Fruit fly (Drosophila melanogaster) whole organism, embryonic: ENCODE data around the gene CG8675.

ENCODE experiments used
- Ada2b ChIP-seq: fragments of 200-800 bp; sonication (Bioruptor generic); IDR thresholded peaks from 2 replicates; pipeline ENCODE4 v1.3.6; 2022; ENCODE audit warnings: missing biosample characterization, missing genetic modification characterization
- Awh ChIP-seq: fragments of 200-800 bp; sonication (Bioruptor generic); IDR thresholded peaks from 2 replicates; pipeline ENCODE4, ENCODE4 v1.3.6; 2022; ENCODE audit warnings: missing biosample characterization, missing genetic modification characterization
- CG10366 ChIP-seq: fragments of 200-800 bp; sonication (Bioruptor generic); IDR thresholded peaks from 2 replicates; pipeline ENCODE4 v1.3.6; 2022; ENCODE audit warnings: missing biosample characterization, missing genetic modification characterization
- CG11695 ChIP-seq: fragments of 200-800 bp; sonication (Bioruptor generic); IDR thresholded peaks from 3 replicates; pipeline ENCODE4 v1.3.6; 2022; ENCODE audit warnings: missing biosample characterization, missing genetic modification characterization
- CG12219 ChIP-seq: fragments of 200-800 bp; sonication (Bioruptor generic); optimal IDR thresholded peaks from 3 replicates; lab custom pipeline; 2018; ENCODE audit warnings: missing biosample characterization, mild to moderate bottlenecking, missing genetic modification characterization
- CG14441 ChIP-seq: fragments of 200-800 bp; sonication (Bioruptor generic); IDR thresholded peaks from 2 replicates; pipeline ENCODE4 v1.3.6; 2022; ENCODE audit warnings: missing biosample characterization, missing genetic modification characterization
- CG15514 ChIP-seq: fragments of 200-800 bp; sonication (Bioruptor generic); optimal IDR thresholded peaks from 3 replicates; lab custom pipeline; 2017; ENCODE audit warnings: missing biosample characterization, missing genetic modification characterization, mild to moderate bottlenecking, moderate library complexity, missing genetic modification reagents
- CG1602 ChIP-seq: fragments of 200-800 bp; sonication (Bioruptor generic); optimal IDR thresholded peaks from 3 replicates; lab custom pipeline; 2016; ENCODE audit warnings: missing biosample characterization, missing genetic modification characterization
- CG16863 ChIP-seq: fragments of 200-800 bp; sonication (Bioruptor generic); optimal IDR thresholded peaks from 3 replicates; lab custom pipeline; 2016; ENCODE audit warnings: missing biosample characterization, missing genetic modification characterization
- CG18011 ChIP-seq: fragments of 200-800 bp; sonication (Bioruptor generic); optimal IDR thresholded peaks from 2 replicates; lab custom pipeline; 2017; ENCODE audit warnings: missing biosample characterization, missing genetic modification characterization, mild to moderate bottlenecking, moderate library complexity, missing genotype
- CG2116 ChIP-seq: fragments of 200-800 bp; sonication (Bioruptor generic); optimal IDR thresholded peaks from 3 replicates; lab custom pipeline; 2018; ENCODE audit warnings: missing biosample characterization, mild to moderate bottlenecking, missing genetic modification characterization
- CG2678 ChIP-seq: fragments of 200-800 bp; sonication (Bioruptor generic); optimal IDR thresholded peaks from 3 replicates; lab custom pipeline; 2019; ENCODE audit warnings: missing biosample characterization, mild to moderate bottlenecking, missing genetic modification characterization, moderate library complexity
- CG32532 ChIP-seq: fragments of 200-800 bp; sonication (Bioruptor generic); IDR thresholded peaks from 2 replicates; pipeline ENCODE4 v1.3.6; 2022; ENCODE audit warnings: missing biosample characterization, missing genetic modification characterization
- CG43689 ChIP-seq: fragments of 200-800 bp; sonication (Bioruptor generic); IDR thresholded peaks from 2 replicates; pipeline ENCODE4 v1.3.6; 2022; ENCODE audit warnings: missing biosample characterization, missing genetic modification characterization
- CG6689 ChIP-seq: fragments of 200-800 bp; sonication (Bioruptor generic); IDR thresholded peaks from 2 replicates; pipeline ENCODE4 v1.3.6; 2022; ENCODE audit warnings: missing biosample characterization, missing genetic modification characterization
- CG6765 ChIP-seq: fragments of 200-800 bp; sonication (Bioruptor generic); optimal IDR thresholded peaks from 3 replicates; lab custom pipeline; 2017; ENCODE audit warnings: missing biosample characterization, mild to moderate bottlenecking, missing genetic modification characterization
- CG7357 ChIP-seq: fragments of 200-800 bp; sonication (Bioruptor generic); IDR thresholded peaks from 3 replicates; pipeline ENCODE4 v1.3.6; 2022; ENCODE audit warnings: missing biosample characterization, missing genetic modification characterization
- CG7556 ChIP-seq: fragments of 200-800 bp; sonication (Bioruptor generic); optimal IDR thresholded peaks from 2 replicates; lab custom pipeline; 2017; ENCODE audit warnings: missing biosample characterization, mild to moderate bottlenecking, missing genetic modification characterization
- CG7745 ChIP-seq: fragments of 200-800 bp; sonication (Bioruptor generic); optimal IDR thresholded peaks from 2 replicates; lab custom pipeline; 2018; ENCODE audit warnings: missing biosample characterization, mild to moderate bottlenecking, missing genetic modification characterization, moderate library complexity
- CG7987 ChIP-seq: fragments of 200-800 bp; sonication (Bioruptor generic); optimal IDR thresholded peaks from 2 replicates; lab custom pipeline; 2018; ENCODE audit warnings: missing biosample characterization, mild to moderate bottlenecking, missing genetic modification characterization, moderate library complexity
- CG8388 ChIP-seq: fragments of 200-800 bp; sonication (Bioruptor generic); optimal IDR thresholded peaks from 2 replicates; lab custom pipeline; 2019; ENCODE audit warnings: missing biosample characterization, mild to moderate bottlenecking, missing genetic modification characterization, moderate library complexity
- CG9727 ChIP-seq: fragments of 200-800 bp; sonication (Bioruptor generic); optimal IDR thresholded peaks from 3 replicates; lab custom pipeline; 2017; ENCODE audit warnings: missing biosample characterization, mild to moderate bottlenecking, missing genetic modification characterization
- CTCF ChIP-seq: fragments of 200-800 bp; sonication (Bioruptor generic); optimal IDR thresholded peaks from 2 replicates; lab custom pipeline; 2017; ENCODE audit warnings: missing biosample characterization, mild to moderate bottlenecking, missing genetic modification characterization, moderate library complexity
- D19A ChIP-seq: fragments of 200-800 bp; optimal IDR thresholded peaks from 3 replicates; lab custom pipeline; 2019; ENCODE audit warnings: missing biosample characterization, mild to moderate bottlenecking, missing genetic modification characterization, moderate library complexity
- Dbx ChIP-seq: fragments of 200-800 bp; sonication (Bioruptor generic); IDR thresholded peaks from 3 replicates; pipeline ENCODE4 v1.3.6; 2022; ENCODE audit warnings: missing biosample characterization, missing genetic modification characterization
- Eip74EF ChIP-seq, 2 experiments: fragments of 200-800 bp in 1 of 2; fragments of >200 bp in 1 of 2; sonication (Bioruptor generic) in 1 of 2; optimal IDR thresholded peaks; 2 replicates each; lab custom pipeline; 2017 to 2019; ENCODE audit warnings: missing biosample characterization in 2 of 2, missing genetic modification characterization in 2 of 2, mild to moderate bottlenecking in 1 of 2, moderate library complexity in 1 of 2
- Ets65A ChIP-seq: fragments of 200-800 bp; sonication (Bioruptor generic); peaks from one replicate; lab custom pipeline; 2016; ENCODE audit warnings: missing biosample characterization, missing genetic modification characterization
- Fer2 ChIP-seq: fragments of 200-800 bp; sonication (Bioruptor generic); optimal IDR thresholded peaks from 2 replicates; lab custom pipeline; 2018; ENCODE audit warnings: missing biosample characterization, mild to moderate bottlenecking, missing genetic modification characterization, moderate library complexity
- HLH4C ChIP-seq: fragments of 200-800 bp; sonication (Bioruptor generic); IDR thresholded peaks from 3 replicates; pipeline ENCODE4 v1.3.6; 2022; ENCODE audit warnings: missing biosample characterization, missing genetic modification characterization; ENCODE audit not compliant: partially characterized antibody
- HmgZ ChIP-seq: fragments of 200-800 bp; sonication (Bioruptor generic); optimal IDR thresholded peaks from 2 replicates; lab custom pipeline; 2018; ENCODE audit warnings: missing biosample characterization, mild to moderate bottlenecking, missing genetic modification characterization
- Kr ChIP-seq: fragments of 200-800 bp; sonication (Bioruptor generic); optimal IDR thresholded peaks from 2 replicates; lab custom pipeline; 2017; ENCODE audit warnings: missing biosample characterization, mild to moderate bottlenecking, missing genetic modification characterization
- Pdp1 ChIP-seq, 2 experiments: fragments of 200-800 bp; sonication (Bioruptor generic); optimal IDR thresholded peaks; 3 replicates each; lab custom pipeline; 2016; ENCODE audit warnings: missing biosample characterization in 2 of 2, missing genetic modification characterization in 2 of 2, mild to moderate bottlenecking in 1 of 2, moderate library complexity in 1 of 2
- Usf ChIP-seq: fragments of 200-800 bp; sonication (Bioruptor generic); optimal IDR thresholded peaks from 2 replicates; lab custom pipeline; 2017; ENCODE audit warnings: missing genotype, missing biosample characterization, missing genetic modification characterization
- ash1 ChIP-seq: fragments of 200-800 bp; sonication (Bioruptor generic); optimal IDR thresholded peaks from 2 replicates; lab custom pipeline; 2018; ENCODE audit warnings: missing biosample characterization, mild to moderate bottlenecking, missing genetic modification characterization
- ato ChIP-seq: fragments of 200-800 bp; sonication (Bioruptor generic); IDR thresholded peaks from 2 replicates; pipeline ENCODE4 v1.3.6; 2022; ENCODE audit warnings: missing biosample characterization, missing genetic modification characterization; ENCODE audit not compliant: partially characterized antibody
- az2 ChIP-seq: fragments of 200-800 bp; sonication (Bioruptor generic); optimal IDR thresholded peaks from 3 replicates; lab custom pipeline; 2016; ENCODE audit warnings: missing biosample characterization, missing genetic modification characterization
- bigmax ChIP-seq: fragments of 200-800 bp; sonication (Bioruptor generic); optimal IDR thresholded peaks from 2 replicates; lab custom pipeline; 2018; ENCODE audit warnings: missing biosample characterization, mild to moderate bottlenecking, missing genetic modification characterization
- btn ChIP-seq: fragments of 200-800 bp; sonication (Bioruptor generic); optimal IDR thresholded peaks from 2 replicates; lab custom pipeline; 2016; ENCODE audit warnings: missing biosample characterization, missing genetic modification characterization
- chm ChIP-seq: fragments of 200-800 bp; sonication (Bioruptor generic); IDR thresholded peaks from 2 replicates; pipeline ENCODE4 v1.3.6; 2022; ENCODE audit warnings: missing biosample characterization, missing genetic modification characterization
- ci ChIP-seq: fragments of 200-800 bp; sonication (Bioruptor generic); IDR thresholded peaks from 3 replicates; pipeline ENCODE4 v1.3.6; 2022; ENCODE audit warnings: missing biosample characterization, missing genetic modification characterization
- esg ChIP-seq: fragments of 200-800 bp; sonication (Bioruptor generic); conservative IDR thresholded peaks from 2 replicates; pipeline ENCODE4 v1.3.6; 2022; ENCODE audit warnings: missing biosample characterization, missing genetic modification characterization
- grau ChIP-seq: fragments of 200-800 bp; optimal IDR thresholded peaks from 3 replicates; lab custom pipeline; 2019; ENCODE audit warnings: missing biosample characterization, mild to moderate bottlenecking, missing genetic modification characterization, moderate library complexity
- hth ChIP-seq: fragments of >200 bp; optimal IDR thresholded peaks from 2 replicates; lab custom pipeline; 2017; ENCODE audit warnings: inconsistent platforms
- maf-S ChIP-seq: fragments of 200-800 bp; sonication (Bioruptor generic); optimal IDR thresholded peaks from 2 replicates; lab custom pipeline; 2016; ENCODE audit warnings: missing biosample characterization, missing genetic modification characterization
- org-1 ChIP-seq: fragments of 200-800 bp; sonication (Bioruptor generic); optimal IDR thresholded peaks from 2 replicates; lab custom pipeline; 2017; ENCODE audit warnings: missing biosample characterization, missing genetic modification characterization
- psq ChIP-seq: fragments of 200-800 bp; sonication (Bioruptor generic); optimal IDR thresholded peaks from 2 replicates; lab custom pipeline; 2017; ENCODE audit warnings: missing biosample characterization, missing genetic modification characterization
- scrt ChIP-seq: fragments of 200-800 bp; sonication (Bioruptor generic); optimal IDR thresholded peaks from 2 replicates; lab custom pipeline; 2018; ENCODE audit warnings: missing biosample characterization, mild to moderate bottlenecking, missing genetic modification characterization, moderate library complexity
- shn ChIP-seq: fragments of 200-800 bp; sonication (Bioruptor generic); optimal IDR thresholded peaks from 3 replicates; lab custom pipeline; 2016; ENCODE audit warnings: missing biosample characterization, missing genetic modification characterization
- so ChIP-seq: fragments of 200-800 bp; sonication (Bioruptor generic); IDR thresholded peaks from 3 replicates; pipeline ENCODE4 v1.3.6; 2022; ENCODE audit warnings: missing biosample characterization, missing genetic modification characterization
- sr ChIP-seq: fragments of 200-800 bp; sonication (Bioruptor generic); IDR thresholded peaks from 3 replicates; pipeline ENCODE4 v1.3.6; 2022; ENCODE audit warnings: missing biosample characterization, missing genetic modification characterization
- trh ChIP-seq: fragments of 200-800 bp; sonication (Bioruptor generic); optimal IDR thresholded peaks from 2 replicates; lab custom pipeline; 2016; ENCODE audit warnings: missing biosample characterization, missing genetic modification characterization

Gene CG8675

DNA sequence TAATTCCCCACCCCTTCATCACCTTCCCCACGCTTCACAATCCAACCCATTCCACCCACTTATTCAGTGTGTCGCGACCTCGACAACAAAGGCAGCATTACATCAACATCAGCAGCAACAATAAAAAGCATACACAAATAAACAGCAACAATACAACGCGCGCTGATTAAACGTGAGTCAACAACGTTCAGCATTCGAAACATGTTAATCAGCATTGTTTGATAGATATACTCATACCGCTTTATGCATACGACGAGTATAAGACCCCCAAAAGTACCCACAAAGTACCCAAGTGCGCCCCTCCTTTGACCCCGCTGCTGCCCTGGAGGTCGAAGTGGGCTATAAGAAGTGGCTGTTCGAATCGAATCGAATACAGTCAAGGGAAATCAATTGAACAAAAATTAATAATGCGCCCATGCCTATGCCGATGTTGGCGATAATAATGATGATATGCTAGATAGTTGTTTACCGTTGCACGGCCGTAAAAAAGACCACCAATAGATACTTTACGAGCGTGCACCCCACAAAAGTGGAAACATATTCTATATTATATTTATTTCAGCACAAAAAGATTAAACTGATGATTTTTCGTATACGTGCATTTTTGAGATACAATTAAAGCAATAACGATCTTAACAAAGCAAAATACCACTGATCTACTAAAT, 45.0 kb upstream of the CG8675 start (continued):
- TF ChIP-seq Awh (peak; percentile 55; the same call in 1 of the 2 replicates), CG16863 (no peak), CG2116 (GFP tag; lab: Kevin White, UChicago) (no peak), trh (GFP tag; lab: Kevin White, UChicago) (no peak), grau (tag; lab: Kevin White, UChicago) (no peak), Pdp1 (GFP tag; optimal IDR thresholded peaks at IDR 0.05; lab: Kevin White, UChicago) (peak in 1 of 2 experiments; percentile 85), btn (no peak), esg (GFP tag; lab: Robert Waterston, UW) (no peak), CG14441 (GFP tag; lab: Robert Waterston, UW) (peak; percentile 45), so (GFP tag; lab: Robert Waterston, UW) (peak; percentile 52; the same call in 2 of the 3 replicates), ci (GFP tag; lab: Robert Waterston, UW) (peak; percentile 57; the same call in 1 of the 3 replicates), CG8388 (GFP tag; lab: Kevin White, UChicago) (no peak), scrt (GFP tag; lab: Kevin White, UChicago) (no peak), ato (GFP tag; lab: Robert Waterston, UW) (no peak), HLH4C (GFP tag; lab: Robert Waterston, UW) (no peak), CG7357 (GFP tag; lab: Robert Waterston, UW) (no peak), CG7745 (tag; lab: Kevin White, UChicago) (no peak), Ets65A (GFP tag; lab: Kevin White, UChicago) (peak; percentile 53), sr (GFP tag; lab: Robert Waterston, UW) (no peak), CTCF (GFP tag; lab: Kevin White, UChicago) (no peak), bigmax (GFP tag; lab: Kevin White, UChicago) (peak; percentile 10), Eip74EF (GFP tag; optimal IDR thresholded peaks at IDR 0.05; lab: Kevin White, UChicago) (no peak), az2 (GFP tag; lab: Kevin White, UChicago) (no peak), ash1 (no peak), CG9727 (GFP tag; lab: Kevin White, UChicago) (no peak), HmgZ (tag; lab: Kevin White, UChicago) (no peak), Usf (GFP tag; lab: Kevin White, UChicago) (no peak), hth (lab: Kevin White, UChicago) (no peak), CG11695 (GFP tag; lab: Robert Waterston, UW) (no peak), CG6689 (GFP tag; lab: Robert Waterston, UW) (no peak), Dbx (GFP tag; lab: Robert Waterston, UW) (no peak), org-1 (GFP tag; lab: Kevin White, UChicago) (peak; percentile 28), CG18011 (no peak), CG32532 (GFP tag; lab: Robert Waterston, UW) (no peak), Fer2 (tag; lab: Kevin White, UChicago) (no peak), Ada2b (GFP tag; lab: Robert Waterston, UW) (no peak), CG1602 (GFP tag; lab: Kevin White, UChicago) (no peak), shn (GFP tag; lab: Kevin White, UChicago) (no peak), CG2678 (peak; percentile 3), CG6765 (GFP tag; lab: Kevin White, UChicago) (no peak), CG43689 (GFP tag; lab: Robert Waterston, UW) (no peak), CG7556 (GFP tag; lab: Kevin White, UChicago) (peak; percentile 30), chm (GFP tag; lab: Robert Waterston, UW) (0 out of 2 replicates have a peak, but pooled peaks have one; percentile 35), CG10366 (GFP tag; lab: Robert Waterston, UW) (no peak), psq (GFP tag; lab: Kevin White, UChicago) (no peak), Kr (GFP tag; lab: Kevin White, UChicago) (no peak), D19A (tag; lab: Kevin White, UChicago) (no peak), maf-S (GFP tag; lab: Kevin White, UChicago) (no peak), CG12219 (peak; percentile 14), CG15514 (GFP tag; lab: Kevin White, UChicago) (peak; percentile 41), CG7987 (peak; percentile 56)
